Fruit fly (Drosophila melanogaster) whole organism, embryonic: ENCODE data around the gene CG9316.

ENCODE experiments used
- Atf-2 ChIP-seq: fragments of 200-800 bp; sonication (Bioruptor generic); optimal IDR thresholded peaks from 2 replicates; lab custom pipeline; 2016; ENCODE audit warnings: missing biosample characterization, missing genetic modification characterization
- CG10462 ChIP-seq: fragments of 200-800 bp; sonication (Bioruptor generic); optimal IDR thresholded peaks from 2 replicates; lab custom pipeline; 2016; ENCODE audit warnings: missing biosample characterization, missing genetic modification characterization
- CG12299 ChIP-seq: fragments of 200-800 bp; sonication (Bioruptor generic); optimal IDR thresholded peaks from 2 replicates; lab custom pipeline; 2018; ENCODE audit warnings: missing biosample characterization, mild to moderate bottlenecking, missing genetic modification characterization
- CG1233 ChIP-seq: fragments of 200-800 bp; sonication (Bioruptor generic); optimal IDR thresholded peaks from 4 replicates; lab custom pipeline; 2018; ENCODE audit warnings: missing biosample characterization, mild to moderate bottlenecking, missing genetic modification characterization
- CG12744 ChIP-seq: fragments of 200-800 bp; sonication (Bioruptor generic); optimal IDR thresholded peaks from 2 replicates; lab custom pipeline; 2016; ENCODE audit warnings: missing biosample characterization, missing genetic modification characterization
- CG14050 ChIP-seq: fragments of 200-800 bp; sonication (Bioruptor generic); IDR thresholded peaks from 3 replicates; pipeline ENCODE4 v1.3.6; 2022; ENCODE audit warnings: missing biosample characterization, missing genetic modification characterization
- CG1647 ChIP-seq: fragments of 200-800 bp; sonication (Bioruptor generic); optimal IDR thresholded peaks from 3 replicates; lab custom pipeline; 2016; ENCODE audit warnings: missing biosample characterization, missing genetic modification characterization
- CG16863 ChIP-seq: fragments of 200-800 bp; sonication (Bioruptor generic); optimal IDR thresholded peaks from 3 replicates; lab custom pipeline; 2016; ENCODE audit warnings: missing biosample characterization, missing genetic modification characterization
- CG17568 ChIP-seq: fragments of 200-800 bp; sonication (Bioruptor generic); optimal IDR thresholded peaks from 2 replicates; lab custom pipeline; 2018; ENCODE audit warnings: missing biosample characterization, mild to moderate bottlenecking, missing genetic modification characterization, moderate library complexity
- CG2116 ChIP-seq: fragments of 200-800 bp; sonication (Bioruptor generic); optimal IDR thresholded peaks from 3 replicates; lab custom pipeline; 2018; ENCODE audit warnings: missing biosample characterization, mild to moderate bottlenecking, missing genetic modification characterization
- CG31224 ChIP-seq: fragments of 200-800 bp; sonication (Bioruptor generic); IDR thresholded peaks from 2 replicates; pipeline ENCODE4 v1.3.6; 2022; ENCODE audit warnings: missing biosample characterization, missing genetic modification characterization
- CG34422 ChIP-seq: fragments of 200-800 bp; sonication (Bioruptor generic); IDR thresholded peaks from 3 replicates; pipeline ENCODE4 v1.3.6; 2022; ENCODE audit warnings: missing biosample characterization, missing genetic modification characterization
- CG42726 ChIP-seq: fragments of 200-800 bp; sonication (Bioruptor generic); IDR thresholded peaks from 2 replicates; pipeline ENCODE4 v1.3.6; 2022; ENCODE audit warnings: missing biosample characterization, missing genetic modification characterization; ENCODE audit not compliant: partially characterized antibody
- CG6854 ChIP-seq: fragments of 200-800 bp; sonication (Bioruptor generic); optimal IDR thresholded peaks from 3 replicates; lab custom pipeline; 2017; ENCODE audit warnings: missing biosample characterization, mild to moderate bottlenecking, missing genetic modification characterization
- CG7839 ChIP-seq: fragments of 200-800 bp; sonication (Bioruptor generic); optimal IDR thresholded peaks from 3 replicates; lab custom pipeline; 2018; ENCODE audit warnings: missing biosample characterization, mild to moderate bottlenecking, missing genetic modification characterization, moderate library complexity
- CG7987 ChIP-seq: fragments of 200-800 bp; sonication (Bioruptor generic); optimal IDR thresholded peaks from 2 replicates; lab custom pipeline; 2018; ENCODE audit warnings: missing biosample characterization, mild to moderate bottlenecking, missing genetic modification characterization, moderate library complexity
- CG8290 ChIP-seq, 3 experiments: fragments of 200-800 bp; sonication (Bioruptor generic); optimal IDR thresholded peaks; 2 replicates each; lab custom pipeline; 2016 to 2019; ENCODE audit warnings: missing biosample characterization in 3 of 3, missing genetic modification characterization in 3 of 3, mild to moderate bottlenecking in 2 of 3, moderate library complexity in 1 of 3
- CG8359 ChIP-seq: fragments of 200-800 bp; sonication (Bioruptor generic); optimal IDR thresholded peaks from 2 replicates; lab custom pipeline; 2017; ENCODE audit warnings: missing biosample characterization, mild to moderate bottlenecking, missing genetic modification characterization, borderline replicate concordance
- CG9215 ChIP-seq: fragments of 200-800 bp; sonication (Bioruptor generic); IDR thresholded peaks from 2 replicates; pipeline ENCODE4 v1.3.6; 2022; ENCODE audit warnings: missing biosample characterization, missing genetic modification characterization
- D ChIP-seq, 2 experiments: fragments of 200-800 bp in 1 of 2; fragments of >200 bp in 1 of 2; sonication (Bioruptor generic) in 1 of 2; optimal IDR thresholded peaks; 2 replicates in 1 of 2; 3 replicates in 1 of 2; lab custom pipeline; 2017; ENCODE audit warnings: mild to moderate bottlenecking in 1 of 2, missing biosample characterization in 1 of 2, missing genetic modification characterization in 1 of 2, missing genetic modification reagents in 1 of 2
- D19A ChIP-seq: fragments of 200-800 bp; optimal IDR thresholded peaks from 3 replicates; lab custom pipeline; 2019; ENCODE audit warnings: missing biosample characterization, mild to moderate bottlenecking, missing genetic modification characterization, moderate library complexity
- Doc2 ChIP-seq: fragments of 200-800 bp; sonication (Bioruptor generic); IDR thresholded peaks from 2 replicates; pipeline ENCODE4 v1.3.6; 2022; ENCODE audit warnings: missing biosample characterization, missing genetic modification characterization
- Gug ChIP-seq: fragments of 200-800 bp; sonication (Bioruptor generic); IDR thresholded peaks from 4 replicates; pipeline ENCODE4 v1.3.6; 2022; ENCODE audit warnings: missing biosample characterization, missing genetic modification characterization
- H2.0 ChIP-seq: fragments of 200-800 bp; sonication (Bioruptor generic); IDR thresholded peaks from 2 replicates; pipeline ENCODE4 v1.3.6; 2022; ENCODE audit warnings: missing biosample characterization, missing genetic modification characterization
- HmgZ ChIP-seq: fragments of 200-800 bp; sonication (Bioruptor generic); optimal IDR thresholded peaks from 2 replicates; lab custom pipeline; 2018; ENCODE audit warnings: missing biosample characterization, mild to moderate bottlenecking, missing genetic modification characterization
- Lpt ChIP-seq: fragments of >200 bp; optimal IDR thresholded peaks from 2 replicates; lab custom pipeline; 2018; ENCODE audit warnings: missing biosample characterization, missing genetic modification characterization
- Med ChIP-seq: fragments of 200-800 bp; sonication (Bioruptor generic); peaks from one replicate; lab custom pipeline; 2016; ENCODE audit warnings: missing biosample characterization, missing genetic modification characterization, mild to moderate bottlenecking, inconsistent platforms, moderate library complexity
- Ravus ChIP-seq: fragments of 200-800 bp; sonication (Bioruptor generic); IDR thresholded peaks from 2 replicates; pipeline ENCODE4 v1.3.6; 2022; ENCODE audit warnings: missing biosample characterization, missing genetic modification characterization
- ac ChIP-seq: fragments of 200-800 bp; sonication (Bioruptor generic); optimal IDR thresholded peaks from 3 replicates; lab custom pipeline; 2017; ENCODE audit warnings: missing biosample characterization, mild to moderate bottlenecking, missing genetic modification characterization
- amos ChIP-seq: fragments of 200-800 bp; sonication (Bioruptor generic); IDR thresholded peaks from 2 replicates; pipeline ENCODE4 v1.3.6; 2022; ENCODE audit warnings: missing biosample characterization, missing genetic modification characterization; ENCODE audit not compliant: partially characterized antibody
- cas ChIP-seq: fragments of 200-800 bp; sonication (Bioruptor generic); IDR thresholded peaks from 2 replicates; pipeline ENCODE4 v1.3.6; 2022; ENCODE audit warnings: missing biosample characterization, missing genetic modification characterization
- cg ChIP-seq: fragments of 200-800 bp; sonication (Bioruptor generic); optimal IDR thresholded peaks from 3 replicates; lab custom pipeline; 2019; ENCODE audit warnings: missing biosample characterization, mild to moderate bottlenecking, missing genetic modification characterization, moderate library complexity
- chinmo ChIP-seq: fragments of 200-800 bp; sonication (Bioruptor generic); IDR thresholded peaks from 4 replicates; pipeline ENCODE4 v1.3.6; 2022; ENCODE audit warnings: missing biosample characterization, missing genetic modification characterization; ENCODE audit not compliant: partially characterized antibody
- exex ChIP-seq: fragments of 200-800 bp; sonication (Bioruptor generic); optimal IDR thresholded peaks from 4 replicates; lab custom pipeline; 2018; ENCODE audit warnings: missing biosample characterization, mild to moderate bottlenecking, missing genetic modification characterization, moderate library complexity
- grn ChIP-seq: fragments of 200-800 bp; sonication (Bioruptor generic); optimal IDR thresholded peaks from 3 replicates; lab custom pipeline; 2017; ENCODE audit warnings: missing biosample characterization, missing genetic modification characterization
- ham ChIP-seq: fragments of 200-800 bp; sonication (Bioruptor generic); IDR thresholded peaks from 2 replicates; pipeline ENCODE4 v1.3.6; 2022; ENCODE audit warnings: missing biosample characterization, missing genetic modification characterization
- insv ChIP-seq, 2 experiments: fragments of 200-800 bp; sonication (Bioruptor generic); optimal IDR thresholded peaks; 3 replicates each; lab custom pipeline; 2016 to 2018; ENCODE audit warnings: missing biosample characterization in 2 of 2, missing genetic modification characterization in 2 of 2
- ken ChIP-seq: fragments of 200-800 bp; sonication (Bioruptor generic); IDR thresholded peaks from 3 replicates; pipeline ENCODE4 v1.3.6; 2022; ENCODE audit warnings: missing biosample characterization, missing genetic modification characterization
- klu ChIP-seq: fragments of 200-800 bp; sonication (Bioruptor generic); IDR thresholded peaks from 2 replicates; pipeline ENCODE4 v1.3.6; 2022; ENCODE audit warnings: missing biosample characterization, missing genetic modification characterization
- lab ChIP-seq: fragments of 200-800 bp; sonication (Bioruptor generic); optimal IDR thresholded peaks from 3 replicates; lab custom pipeline; 2017; ENCODE audit warnings: missing biosample characterization, missing genetic modification characterization, mild to moderate bottlenecking, moderate library complexity, missing genetic modification reagents
- nerfin-2 ChIP-seq: fragments of 200-800 bp; sonication (Bioruptor generic); IDR thresholded peaks from 2 replicates; pipeline ENCODE4 v1.3.6; 2022; ENCODE audit warnings: missing biosample characterization, missing genetic modification characterization; ENCODE audit not compliant: partially characterized antibody
- org-1 ChIP-seq: fragments of 200-800 bp; sonication (Bioruptor generic); optimal IDR thresholded peaks from 2 replicates; lab custom pipeline; 2017; ENCODE audit warnings: missing biosample characterization, missing genetic modification characterization
- pan ChIP-seq, 4 experiments: fragments of >200 bp in 3 of 4; fragments of 200-800 bp in 1 of 4; sonication (Bioruptor generic) in 1 of 4; optimal IDR thresholded peaks in 3 of 4; IDR thresholded peaks in 1 of 4; 2 replicates each; pipeline versions ENCODE4 v1.3.6 to Lab custom; 2017 to 2022; ENCODE audit warnings: missing biosample characterization in 2 of 4, missing genetic modification characterization in 2 of 4, mixed read lengths in 1 of 4
- schlank ChIP-seq: fragments of 200-800 bp; sonication (Bioruptor generic); optimal IDR thresholded peaks from 2 replicates; lab custom pipeline; 2018; ENCODE audit warnings: missing biosample characterization, mild to moderate bottlenecking, missing genetic modification characterization
- sisA ChIP-seq: fragments of 200-800 bp; sonication (Bioruptor generic); IDR thresholded peaks from 2 replicates; pipeline ENCODE4 v1.3.6; 2022; ENCODE audit warnings: missing biosample characterization, missing genetic modification characterization
- ttk ChIP-seq: fragments of 200-800 bp; sonication (Bioruptor generic); IDR thresholded peaks from 2 replicates; pipeline ENCODE4 v2.1.2; 2022; ENCODE audit warnings: missing biosample characterization, missing genetic modification characterization
- twi ChIP-seq: fragments of 200-800 bp; optimal IDR thresholded peaks from 2 replicates; lab custom pipeline; 2019; ENCODE audit warnings: missing biosample characterization, mild to moderate bottlenecking, missing genetic modification characterization, moderate library complexity
- vvl ChIP-seq: fragments of 200-800 bp; sonication (Bioruptor generic); IDR thresholded peaks from 2 replicates; pipeline ENCODE4 v1.3.6; 2022; ENCODE audit warnings: missing biosample characterization, missing genetic modification characterization
- zen2 ChIP-seq: fragments of 200-800 bp; sonication (Bioruptor generic); IDR thresholded peaks from 3 replicates; pipeline ENCODE4 v1.3.6; 2022; ENCODE audit warnings: missing biosample characterization, missing genetic modification characterization; ENCODE audit not compliant: partially characterized antibody

The CG9316 gene

dm6 chr2L:20770242-20770769 is 44.0 kb upstream of the CG9316 start, which contains the start of gene cad (continued):
- TF ChIP-seq CG14050 (GFP tag; lab: Robert Waterston, UW) (peak; percentile 51; the same call in 2 of the 3 replicates), CG12299 (tag; lab: Kevin White, UChicago) (no peak), zen2 (GFP tag; lab: Robert Waterston, UW) (no peak), pan (optimal IDR thresholded peaks at IDR 0.05; lab: Kevin White, UChicago) (no peak), pan (GFP tag; optimal IDR thresholded peaks at IDR 0.05 in 1 of 2, IDR thresholded peaks at IDR 0.05 in 1 of 2) (peak in 1 of 2 experiments; percentile 71), vvl (GFP tag; lab: Robert Waterston, UW) (peak; percentile 75), CG8290 (GFP tag; optimal IDR thresholded peaks at IDR 0.05; lab: Kevin White, UChicago) (no peak), CG8290 (tag; optimal IDR thresholded peaks at IDR 0.05; lab: Kevin White, UChicago) (peak in 1 of 2 experiments; percentile 36), org-1 (no peak), CG16863 (GFP tag; lab: Kevin White, UChicago) (no peak), HmgZ (peak; percentile 61), CG12744 (GFP tag; lab: Kevin White, UChicago) (no peak), D19A (tag; lab: Kevin White, UChicago) (no peak), amos (GFP tag; lab: Robert Waterston, UW) (no peak; the same call in 1 of the 2 replicates), CG7839 (tag; lab: Kevin White, UChicago) (no peak), CG42726 (GFP tag; lab: Robert Waterston, UW) (peak; percentile 68), Ravus (GFP tag; lab: Robert Waterston, UW) (no peak), CG6854 (GFP tag; lab: Kevin White, UChicago) (no peak), CG1647 (GFP tag; lab: Kevin White, UChicago) (no peak), CG17568 (GFP tag; lab: Kevin White, UChicago) (no peak), nerfin-2 (GFP tag; lab: Robert Waterston, UW) (no peak), insv (GFP tag; optimal IDR thresholded peaks at IDR 0.05; lab: Kevin White, UChicago) (no peak), CG31224 (GFP tag; lab: Robert Waterston, UW) (no peak), Lpt (GFP tag; lab: Kevin White, UChicago) (no peak), lab (GFP tag; lab: Kevin White, UChicago) (peak; percentile 61), ham (no peak), ken (no peak), grn (GFP tag; lab: Kevin White, UChicago) (peak; percentile 97), ttk (GFP tag; lab: Robert Waterston, UW) (peak; percentile 51), CG10462 (GFP tag; lab: Kevin White, UChicago) (no peak), Atf-2 (GFP tag; lab: Kevin White, UChicago) (no peak), schlank (tag; lab: Kevin White, UChicago) (no peak), D (optimal IDR thresholded peaks at IDR 0.05; lab: Kevin White, UChicago) (peak; percentile 42), D (GFP tag; optimal IDR thresholded peaks at IDR 0.05; lab: Kevin White, UChicago) (peak; percentile 7), exex (tag; lab: Kevin White, UChicago) (no peak), CG8359 (GFP tag; lab: Kevin White, UChicago) (no peak), cas (GFP tag; lab: Robert Waterston, UW) (no peak), CG9215 (GFP tag; lab: Robert Waterston, UW) (no peak), Med (peak; percentile 94), CG1233 (no peak), Doc2 (GFP tag; lab: Robert Waterston, UW) (no peak), chinmo (GFP tag; lab: Robert Waterston, UW) (peak; percentile 78; the same call in 2 of the 4 replicates), CG34422 (GFP tag; lab: Robert Waterston, UW) (no peak), CG2116 (GFP tag; lab: Kevin White, UChicago) (no peak), CG7987 (GFP tag; lab: Kevin White, UChicago) (peak; percentile 59), H2.0 (GFP tag; lab: Robert Waterston, UW) (no peak), Gug (GFP tag; lab: Robert Waterston, UW) (no peak), twi (tag; lab: Kevin White, UChicago) (peak; percentile 25), klu (no peak), sisA (GFP tag; lab: Robert Waterston, UW) (no peak), ac (GFP tag; lab: Kevin White, UChicago) (no peak), cg (peak; percentile 15)
